Worm (Caenorhabditis elegans) whole organism, late embryonic: ENCODE data around the gene C25G6.3.

Source experiments
- F13H6.1 ChIP-seq: sonication (generic microtip); optimal IDR thresholded peaks from 2 replicates; lab custom pipeline; 2016; ENCODE audit warnings: missing genetic modification characterization, missing compliant biosample characterization
- K02D7.2 ChIP-seq: sonication (generic microtip); optimal IDR thresholded peaks from 2 replicates; lab custom pipeline; 2017; ENCODE audit warnings: mild to moderate bottlenecking, missing genetic modification characterization, missing compliant biosample characterization
- K09A11.1 ChIP-seq: sonication (generic microtip); optimal IDR thresholded peaks from 2 replicates; lab custom pipeline; 2017; ENCODE audit warnings: antibody characterized with exemption, mild to moderate bottlenecking, missing genetic modification characterization, missing compliant biosample characterization; ENCODE audit not compliant: insufficient read depth
- Y22D7AL.16 ChIP-seq: sonication (generic microtip); optimal IDR thresholded peaks from 2 replicates; lab custom pipeline; 2016; ENCODE audit warnings: missing genetic modification characterization, missing compliant biosample characterization
- ceh-2 ChIP-seq: sonication (generic microtip); optimal IDR thresholded peaks from 2 replicates; lab custom pipeline; 2016; ENCODE audit warnings: missing genotype, missing genetic modification characterization, missing compliant biosample characterization
- ceh-22 ChIP-seq: sonication (generic microtip); optimal IDR thresholded peaks from 2 replicates; lab custom pipeline; 2017; ENCODE audit warnings: missing biosample characterization, missing genetic modification characterization
- ceh-45 ChIP-seq: fragments of 200-800 bp; sonication (Bioruptor generic); IDR thresholded peaks from 2 replicates; pipeline ENCODE4 v1.3.6; 2022; ENCODE audit warnings: missing genetic modification reagents, missing genetic modification characterization, missing compliant biosample characterization
- ceh-6 ChIP-seq: fragments of 200-800 bp; sonication (Bioruptor generic); optimal IDR thresholded peaks from 2 replicates; lab custom pipeline; 2018; ENCODE audit warnings: mild to moderate bottlenecking, missing genetic modification characterization, missing compliant biosample characterization
- che-1 ChIP-seq: sonication (generic microtip); optimal IDR thresholded peaks from 2 replicates; lab custom pipeline; 2016; ENCODE audit warnings: mild to moderate bottlenecking, missing genetic modification characterization, missing compliant biosample characterization
- dve-1 ChIP-seq: sonication (generic microtip); optimal IDR thresholded peaks from 2 replicates; lab custom pipeline; 2017; ENCODE audit warnings: antibody characterized with exemption, mild to moderate bottlenecking, missing genetic modification characterization, missing compliant biosample characterization
- elt-2 ChIP-seq: sonication (generic microtip); optimal IDR thresholded peaks from 2 replicates; lab custom pipeline; 2016; ENCODE audit warnings: missing genetic modification reagents, missing genetic modification characterization, missing compliant biosample characterization
- fax-1 ChIP-seq: sonication (generic microtip); optimal IDR thresholded peaks from 2 replicates; lab custom pipeline; 2016; ENCODE audit warnings: missing genotype, missing genetic modification characterization, missing compliant biosample characterization
- fkh-10 ChIP-seq: fragments of 150-350 bp; optimal IDR thresholded peaks from 2 replicates; lab custom pipeline; 2014; ENCODE audit warnings: missing biosample characterization, missing genetic modification reagents, missing genetic modification characterization
- fkh-6 ChIP-seq: sonication (generic microtip); optimal IDR thresholded peaks from 2 replicates; lab custom pipeline; 2016; ENCODE audit warnings: missing genetic modification characterization, missing compliant biosample characterization
- hlh-13 ChIP-seq: fragments of 200-800 bp; sonication (Bioruptor generic); optimal IDR thresholded peaks from 2 replicates; lab custom pipeline; 2018; ENCODE audit warnings: mild to moderate bottlenecking, missing genetic modification characterization, missing compliant biosample characterization
- hlh-15 ChIP-seq: sonication (generic microtip); optimal IDR thresholded peaks from 2 replicates; lab custom pipeline; 2016; ENCODE audit warnings: missing genetic modification characterization, missing compliant biosample characterization
- hlh-30 ChIP-seq: sonication (generic microtip); optimal IDR thresholded peaks from 2 replicates; lab custom pipeline; 2017; ENCODE audit warnings: antibody characterized with exemption, missing genetic modification characterization, missing compliant biosample characterization; ENCODE audit not compliant: insufficient read depth
- lin-11 ChIP-seq: fragments of 200-800 bp; sonication (Bioruptor generic); optimal IDR thresholded peaks from 2 replicates; lab custom pipeline; 2018; ENCODE audit warnings: mild to moderate bottlenecking, missing genetic modification characterization, missing compliant biosample characterization
- nfya-1 ChIP-seq: sonication (generic microtip); optimal IDR thresholded peaks from 2 replicates; lab custom pipeline; 2017; ENCODE audit warnings: missing genetic modification characterization, mild to moderate bottlenecking, missing compliant biosample characterization, antibody characterized with exemption, moderate library complexity
- nhr-11 ChIP-seq: fragments of 150-350 bp; optimal IDR thresholded peaks from 2 replicates; lab custom pipeline; 2014; ENCODE audit warnings: missing biosample characterization, missing genetic modification characterization
- nhr-232 ChIP-seq: sonication (generic microtip); optimal IDR thresholded peaks from 2 replicates; lab custom pipeline; 2016; ENCODE audit warnings: missing genetic modification characterization, missing compliant biosample characterization
- npax-4 ChIP-seq: sonication (generic microtip); optimal IDR thresholded peaks from 2 replicates; lab custom pipeline; 2016; ENCODE audit warnings: missing genetic modification characterization, missing compliant biosample characterization
- pat-9 ChIP-seq: fragments of 200-800 bp; sonication (Bioruptor generic); optimal IDR thresholded peaks from 2 replicates; lab custom pipeline; 2018; ENCODE audit warnings: mild to moderate bottlenecking, missing genetic modification characterization, moderate library complexity, missing compliant biosample characterization
- pha-4 ChIP-seq: fragments of 150-350 bp; optimal IDR thresholded peaks from 2 replicates; lab custom pipeline; 2018; ENCODE audit warnings: missing biosample characterization, missing genetic modification reagents, missing genetic modification characterization
- pqm-1 ChIP-seq: sonication (generic microtip); optimal IDR thresholded peaks from 2 replicates; lab custom pipeline; 2016; ENCODE audit warnings: missing genetic modification characterization, missing compliant biosample characterization
- pros-1 ChIP-seq: fragments of 150-350 bp; optimal IDR thresholded peaks from 2 replicates; lab custom pipeline; 2014; ENCODE audit warnings: missing biosample characterization, missing genetic modification reagents, missing genetic modification characterization
- sdc-2 ChIP-seq: sonication (generic microtip); optimal IDR thresholded peaks from 2 replicates; lab custom pipeline; 2016; ENCODE audit warnings: missing genotype, missing genetic modification characterization, missing compliant biosample characterization
- sox-2 ChIP-seq: fragments of 200-800 bp; sonication (Bioruptor generic); IDR thresholded peaks from 2 replicates; pipeline ENCODE4 v1.3.6; 2022; ENCODE audit warnings: missing genetic modification reagents, missing genetic modification characterization, missing compliant biosample characterization
- sox-4 ChIP-seq: sonication (generic microtip); optimal IDR thresholded peaks from 2 replicates; lab custom pipeline; 2017; ENCODE audit warnings: mild to moderate bottlenecking, missing genetic modification characterization, inconsistent platforms, missing compliant biosample characterization
- tbx-2 ChIP-seq: sonication (generic microtip); optimal IDR thresholded peaks from 2 replicates; lab custom pipeline; 2016; ENCODE audit warnings: missing genetic modification characterization, missing compliant biosample characterization
- tbx-7 ChIP-seq: sonication (generic microtip); optimal IDR thresholded peaks from 2 replicates; lab custom pipeline; 2016; ENCODE audit warnings: missing genotype, missing genetic modification characterization, missing compliant biosample characterization
- ttx-3 ChIP-seq: sonication (generic microtip); optimal IDR thresholded peaks from 2 replicates; lab custom pipeline; 2016; ENCODE audit warnings: missing genetic modification reagents, missing genetic modification characterization, missing compliant biosample characterization
- unc-3 ChIP-seq, 2 experiments: fragments of 200-800 bp in 1 of 2; sonication (Bioruptor generic) in 1 of 2; sonication (generic microtip) in 1 of 2; conservative IDR thresholded peaks in 1 of 2; optimal IDR thresholded peaks in 1 of 2; 2 replicates each; pipeline versions ENCODE4 v1.3.6 to Lab custom; 2016 to 2022; ENCODE audit warnings: missing compliant biosample characterization in 2 of 2, missing genetic modification characterization in 2 of 2, missing genetic modification reagents in 1 of 2
- unc-42 ChIP-seq: sonication (generic microtip); optimal IDR thresholded peaks from 2 replicates; lab custom pipeline; 2016; ENCODE audit warnings: missing genotype, missing genetic modification characterization, missing compliant biosample characterization
- unc-55 ChIP-seq: sonication (generic microtip); optimal IDR thresholded peaks from 2 replicates; lab custom pipeline; 2017; ENCODE audit warnings: missing biosample characterization, missing genetic modification reagents, missing genetic modification characterization
- zip-5 ChIP-seq: sonication (generic microtip); optimal IDR thresholded peaks from 2 replicates; lab custom pipeline; 2016; ENCODE audit warnings: missing genetic modification characterization, missing compliant biosample characterization
- ztf-16 ChIP-seq: sonication (generic microtip); optimal IDR thresholded peaks from 2 replicates; lab custom pipeline; 2017; ENCODE audit warnings: missing genetic modification characterization, missing compliant biosample characterization

Gene C25G6.3

ce11 chrX:1238803-1239202 lies at the start of gene C25G6.3:
TSS of gene C25G6.3 (minus strand) at chrX:1238903.
- no peak for TF ChIP-seq ttx-3
- no peak for TF ChIP-seq pha-4 (tag; lab: Kevin White, UChicago)
- TF ChIP-seq elt-2 (tag; lab: Kevin White, UChicago), result no peak
- TF ChIP-seq hlh-15, result no peak

- TF ChIP-seq elt-2 (tag; lab: Kevin White, UChicago) (peak; percentile 22), K09A11.1 (tag; lab: Kevin White, UChicago) (no peak)
These were observed 33.8 kb upstream of the C25G6.3 start, which contains the start of gene C52B11.5 for ce11 chrX:1272539-1272938. TSS of gene C52B11.5 (plus strand) at chrX:1272788.

ce11 chrX:1270598-1270997 lies 31.9 kb upstream of the C25G6.3 start, which contains the start of gene C25G6.1:
TSS of gene C25G6.1 (plus strand) at chrX:1270898.
- TF ChIP-seq pqm-1 (tag; lab: Kevin White, UChicago), result no peak
- TF ChIP-seq hlh-13 (GFP tag; lab: Kevin White, UChicago), result no peak
- no peak for TF ChIP-seq che-1 (tag; lab: Kevin White, UChicago)
- no peak for TF ChIP-seq ceh-6
- no peak for TF ChIP-seq tbx-2
- no peak for TF ChIP-seq zip-5
- no peak for TF ChIP-seq K09A11.1 (tag; lab: Kevin White, UChicago)
- TF ChIP-seq dve-1 (tag; lab: Kevin White, UChicago), result no peak
- TF ChIP-seq lin-11, result no peak
- TF ChIP-seq, all 69 proteins: peak for 0

- TF ChIP-seq tbx-2 (no peak), ceh-45 (GFP tag; lab: Robert Waterston, UW) (no peak), tbx-7 (tag; lab: Kevin White, UChicago) (no peak), ceh-22 (tag; lab: Kevin White, UChicago) (no peak), pha-4 (tag; lab: Kevin White, UChicago) (no peak), hlh-13 (GFP tag; lab: Kevin White, UChicago) (no peak), unc-42 (tag; lab: Kevin White, UChicago) (peak; percentile 99)
These were observed 26.6 kb upstream of the C25G6.3 start for ce11 chrX:1265336-1265735.

- TF ChIP-seq nhr-11 (tag; lab: Kevin White, UChicago), result no peak
- no peak for TF ChIP-seq lin-11
- TF ChIP-seq ceh-2 (tag; lab: Kevin White, UChicago), result no peak
- TF ChIP-seq hlh-13 (GFP tag; lab: Kevin White, UChicago), result no peak
- TF ChIP-seq F13H6.1 (tag; lab: Kevin White, UChicago), result no peak
- no peak for TF ChIP-seq unc-55
- no peak for TF ChIP-seq K02D7.2 (tag; lab: Kevin White, UChicago)
- no peak for TF ChIP-seq npax-4
- no peak for TF ChIP-seq fkh-6
- TF ChIP-seq nhr-232 (tag; lab: Kevin White, UChicago), result no peak
- no peak for TF ChIP-seq sox-2
- TF ChIP-seq pqm-1 (tag; lab: Kevin White, UChicago), result no peak
- TF ChIP-seq unc-42 (tag; lab: Kevin White, UChicago), result no peak
- TF ChIP-seq ztf-16 (tag; lab: Kevin White, UChicago), result no peak
- TF ChIP-seq K09A11.1 (tag; lab: Kevin White, UChicago), result no peak
- TF ChIP-seq sox-4, result no peak
- no peak for TF ChIP-seq tbx-7 (tag; lab: Kevin White, UChicago)
- TF ChIP-seq fax-1, result no peak
- no peak for TF ChIP-seq pat-9 (tag; lab: Kevin White, UChicago)
These were observed 19.0 kb upstream of the C25G6.3 start for ce11 chrX:1257668-1258067.

ce11 chrX:1255547-1255946 lies 16.8 kb upstream of the C25G6.3 start, which contains the start of gene npr-11:
TSS of gene npr-11 (minus strand) at chrX:1255647.
- TF ChIP-seq K02D7.2 (tag; lab: Kevin White, UChicago) (no peak), fkh-10 (GFP tag; lab: Kevin White, UChicago) (no peak), ceh-45 (GFP tag; lab: Robert Waterston, UW) (no peak), ceh-2 (tag; lab: Kevin White, UChicago) (no peak), ceh-22 (tag; lab: Kevin White, UChicago) (no peak), unc-3 (GFP tag; conservative IDR thresholded peaks at IDR 0.05; lab: Robert Waterston, UW) (no peak), unc-3 (tag; optimal IDR thresholded peaks at IDR 0.05; lab: Kevin White, UChicago) (no peak), pqm-1 (tag; lab: Kevin White, UChicago) (no peak), pat-9 (tag; lab: Kevin White, UChicago) (no peak), unc-55 (no peak), elt-2 (tag; lab: Kevin White, UChicago) (no peak), nfya-1 (tag; lab: Kevin White, UChicago) (no peak), sdc-2 (no peak), fkh-6 (no peak), hlh-30 (tag; lab: Kevin White, UChicago) (no peak), Y22D7AL.16 (tag; lab: Kevin White, UChicago) (no peak), ttx-3 (no peak), pros-1 (tag; lab: Kevin White, UChicago) (no peak), zip-5 (no peak)
